Fruit fly (Drosophila melanogaster) whole organism, embryonic: ENCODE results near the gene CG16710.
A peak's percentile ranks its signal among the peaks of the same experiment; 100 is the strongest.

Experiments
- Abd-B ChIP-seq: fragments of 200-800 bp; sonication (Bioruptor generic); optimal IDR thresholded peaks from 2 replicates; lab custom pipeline; 2018; ENCODE audit warnings: missing biosample characterization, mild to moderate bottlenecking, missing genetic modification characterization, moderate library complexity
- B-H2 ChIP-seq: fragments of 200-800 bp; sonication (Bioruptor generic); optimal IDR thresholded peaks from 2 replicates; lab custom pipeline; 2018; ENCODE audit warnings: missing biosample characterization, mild to moderate bottlenecking, missing genetic modification characterization
- CG10209 ChIP-seq: fragments of 200-800 bp; sonication (Bioruptor generic); optimal IDR thresholded peaks from 3 replicates; lab custom pipeline; 2017; ENCODE audit warnings: missing biosample characterization, mild to moderate bottlenecking, missing genetic modification characterization, missing genetic modification reagents
- CG11504 ChIP-seq: fragments of 200-800 bp; sonication (Bioruptor generic); optimal IDR thresholded peaks from 3 replicates; lab custom pipeline; 2019; ENCODE audit warnings: missing biosample characterization, mild to moderate bottlenecking, missing genetic modification characterization, moderate library complexity
- CG11560 ChIP-seq: fragments of 200-800 bp; sonication (Bioruptor generic); IDR thresholded peaks from 3 replicates; pipeline ENCODE4 v1.3.6; 2022; ENCODE audit warnings: missing biosample characterization, missing genetic modification characterization
- CG12104 ChIP-seq: fragments of 200-800 bp; sonication (Bioruptor generic); optimal IDR thresholded peaks from 3 replicates; lab custom pipeline; 2016; ENCODE audit warnings: missing biosample characterization, missing genetic modification characterization
- CG13424 ChIP-seq: fragments of 200-800 bp; sonication (Bioruptor generic); optimal IDR thresholded peaks from 2 replicates; lab custom pipeline; 2019; ENCODE audit warnings: missing biosample characterization, mild to moderate bottlenecking, missing genetic modification characterization, moderate library complexity
- CG15011 ChIP-seq: fragments of 200-800 bp; sonication (Bioruptor generic); optimal IDR thresholded peaks from 3 replicates; lab custom pipeline; 2018; ENCODE audit warnings: missing biosample characterization, mild to moderate bottlenecking, missing genetic modification characterization
- CG15514 ChIP-seq: fragments of 200-800 bp; sonication (Bioruptor generic); optimal IDR thresholded peaks from 3 replicates; lab custom pipeline; 2017; ENCODE audit warnings: missing biosample characterization, missing genetic modification characterization, mild to moderate bottlenecking, moderate library complexity, missing genetic modification reagents
- CG15696 ChIP-seq: fragments of 200-800 bp; sonication (Bioruptor generic); optimal IDR thresholded peaks from 2 replicates; lab custom pipeline; 2019; ENCODE audit warnings: missing biosample characterization, mild to moderate bottlenecking, missing genetic modification characterization, moderate library complexity
- CG18011 ChIP-seq: fragments of 200-800 bp; sonication (Bioruptor generic); optimal IDR thresholded peaks from 2 replicates; lab custom pipeline; 2017; ENCODE audit warnings: missing biosample characterization, missing genetic modification characterization, mild to moderate bottlenecking, moderate library complexity, missing genotype
- CG18619 ChIP-seq: fragments of 200-800 bp; sonication (Bioruptor generic); optimal IDR thresholded peaks from 3 replicates; lab custom pipeline; 2017; ENCODE audit warnings: missing biosample characterization, mild to moderate bottlenecking, missing genetic modification characterization
- CG3281 ChIP-seq: fragments of 200-800 bp; sonication (Bioruptor generic); optimal IDR thresholded peaks from 3 replicates; lab custom pipeline; 2017; ENCODE audit warnings: missing biosample characterization, mild to moderate bottlenecking, missing genetic modification characterization
- CG3838 ChIP-seq: fragments of 200-800 bp; sonication (Bioruptor generic); optimal IDR thresholded peaks from 3 replicates; lab custom pipeline; 2016; ENCODE audit warnings: missing biosample characterization, missing genetic modification characterization
- CG9797 ChIP-seq: fragments of 200-800 bp; sonication (Bioruptor generic); optimal IDR thresholded peaks from 3 replicates; lab custom pipeline; 2018; ENCODE audit warnings: missing biosample characterization, mild to moderate bottlenecking, missing genetic modification characterization
- CHES-1-like ChIP-seq: fragments of 200-800 bp; sonication (Bioruptor generic); optimal IDR thresholded peaks from 2 replicates; lab custom pipeline; 2016; ENCODE audit warnings: missing biosample characterization, missing genetic modification characterization
- Dad ChIP-seq: fragments of 200-800 bp; sonication (Bioruptor generic); optimal IDR thresholded peaks from 3 replicates; lab custom pipeline; 2016; ENCODE audit warnings: missing biosample characterization, missing genetic modification characterization
- Dref ChIP-seq: fragments of 200-800 bp; sonication (Bioruptor generic); IDR thresholded peaks from 2 replicates; pipeline ENCODE4 v1.3.6; 2022; ENCODE audit warnings: missing biosample characterization, missing genetic modification characterization
- Gug ChIP-seq: fragments of 200-800 bp; sonication (Bioruptor generic); IDR thresholded peaks from 4 replicates; pipeline ENCODE4 v1.3.6; 2022; ENCODE audit warnings: missing biosample characterization, missing genetic modification characterization
- HHEX ChIP-seq: fragments of 200-800 bp; sonication (Bioruptor generic); optimal IDR thresholded peaks from 3 replicates; lab custom pipeline; 2017; ENCODE audit warnings: missing biosample characterization, mild to moderate bottlenecking, missing genetic modification characterization, missing genetic modification reagents
- Hey ChIP-seq: fragments of 200-800 bp; sonication (Bioruptor generic); optimal IDR thresholded peaks from 3 replicates; lab custom pipeline; 2018; ENCODE audit warnings: missing biosample characterization, mild to moderate bottlenecking, missing genetic modification characterization
- Hsf ChIP-seq: fragments of 200-800 bp; sonication (Bioruptor generic); optimal IDR thresholded peaks from 3 replicates; lab custom pipeline; 2016; ENCODE audit warnings: missing biosample characterization, missing genetic modification characterization
- Jarid2 ChIP-seq: fragments of 200-800 bp; sonication (Bioruptor generic); optimal IDR thresholded peaks from 3 replicates; lab custom pipeline; 2017; ENCODE audit warnings: mild to moderate bottlenecking, missing biosample characterization, missing genetic modification reagents, missing genetic modification characterization
- MESR4 ChIP-seq: fragments of 200-800 bp; sonication (Bioruptor generic); optimal IDR thresholded peaks from 2 replicates; lab custom pipeline; 2018; ENCODE audit warnings: missing biosample characterization, mild to moderate bottlenecking, missing genetic modification characterization, moderate library complexity
- Max ChIP-seq: fragments of 200-800 bp; sonication (Bioruptor generic); optimal IDR thresholded peaks from 2 replicates; lab custom pipeline; 2016; ENCODE audit warnings: missing biosample characterization, mild to moderate bottlenecking, missing genetic modification characterization
- Mes4 ChIP-seq: fragments of 200-800 bp; sonication (Bioruptor generic); optimal IDR thresholded peaks from 2 replicates; lab custom pipeline; 2016; ENCODE audit warnings: missing biosample characterization, missing genetic modification characterization
- Myb ChIP-seq: fragments of 200-800 bp; sonication (Bioruptor generic); optimal IDR thresholded peaks from 2 replicates; lab custom pipeline; 2016; ENCODE audit warnings: missing biosample characterization, missing genetic modification characterization
- Scr ChIP-seq: fragments of 200-800 bp; sonication (Bioruptor generic); IDR thresholded peaks from 2 replicates; pipeline ENCODE4 v1.3.6; 2022; ENCODE audit warnings: missing biosample characterization, missing genetic modification characterization; ENCODE audit not compliant: partially characterized antibody
- Tbp ChIP-seq: fragments of >200 bp; optimal IDR thresholded peaks from 2 replicates; lab custom pipeline; 2018; ENCODE audit warnings: missing biosample characterization, missing genetic modification characterization
- Vsx1 ChIP-seq: fragments of 200-800 bp; sonication (Bioruptor generic); optimal IDR thresholded peaks from 2 replicates; lab custom pipeline; 2017; ENCODE audit warnings: missing biosample characterization, mild to moderate bottlenecking, missing genetic modification characterization, missing genetic modification reagents
- abd-A ChIP-seq: fragments of 200-800 bp; sonication (Bioruptor generic); optimal IDR thresholded peaks from 3 replicates; lab custom pipeline; 2019; ENCODE audit warnings: missing biosample characterization, mild to moderate bottlenecking, missing genetic modification characterization, moderate library complexity
- bigmax ChIP-seq: fragments of 200-800 bp; sonication (Bioruptor generic); optimal IDR thresholded peaks from 2 replicates; lab custom pipeline; 2018; ENCODE audit warnings: missing biosample characterization, mild to moderate bottlenecking, missing genetic modification characterization
- cad ChIP-seq: fragments of >200 bp; optimal IDR thresholded peaks from 2 replicates; lab custom pipeline; 2017; ENCODE audit warnings: missing biosample characterization, missing genetic modification characterization
- corto ChIP-seq: fragments of 200-800 bp; sonication (Bioruptor generic); optimal IDR thresholded peaks from 2 replicates; lab custom pipeline; 2016; ENCODE audit warnings: missing biosample characterization, mild to moderate bottlenecking, missing genetic modification characterization, moderate library complexity
- gcm ChIP-seq: fragments of 200-800 bp; sonication (Bioruptor generic); optimal IDR thresholded peaks from 2 replicates; lab custom pipeline; 2019; ENCODE audit warnings: missing biosample characterization, mild to moderate bottlenecking, missing genetic modification characterization, moderate library complexity
- gcm2 ChIP-seq: fragments of 200-800 bp; sonication (Bioruptor generic); optimal IDR thresholded peaks from 2 replicates; lab custom pipeline; 2016; ENCODE audit warnings: missing biosample characterization, missing genetic modification characterization
- her ChIP-seq: fragments of 200-800 bp; sonication (Bioruptor generic); optimal IDR thresholded peaks from 2 replicates; lab custom pipeline; 2016; ENCODE audit warnings: missing biosample characterization, missing genetic modification characterization
- phol ChIP-seq: fragments of 200-800 bp; sonication (Bioruptor generic); optimal IDR thresholded peaks from 3 replicates; lab custom pipeline; 2018; ENCODE audit warnings: missing biosample characterization, mild to moderate bottlenecking, missing genetic modification characterization, moderate library complexity
- pzg ChIP-seq: fragments of 200-800 bp; sonication (Bioruptor generic); optimal IDR thresholded peaks from 3 replicates; lab custom pipeline; 2018; ENCODE audit warnings: missing biosample characterization, mild to moderate bottlenecking, missing genetic modification characterization, moderate library complexity
- ranshi ChIP-seq: fragments of 200-800 bp; sonication (Bioruptor generic); IDR thresholded peaks from 2 replicates; pipeline ENCODE4 v1.3.6; 2022; ENCODE audit warnings: missing biosample characterization, missing genetic modification characterization
- run ChIP-seq: fragments of 200-800 bp; sonication (Bioruptor generic); optimal IDR thresholded peaks from 3 replicates; lab custom pipeline; 2018; ENCODE audit warnings: missing biosample characterization, mild to moderate bottlenecking, missing genetic modification characterization
- shn ChIP-seq: fragments of 200-800 bp; sonication (Bioruptor generic); optimal IDR thresholded peaks from 3 replicates; lab custom pipeline; 2016; ENCODE audit warnings: missing biosample characterization, missing genetic modification characterization
- sisA ChIP-seq: fragments of 200-800 bp; sonication (Bioruptor generic); IDR thresholded peaks from 2 replicates; pipeline ENCODE4 v1.3.6; 2022; ENCODE audit warnings: missing biosample characterization, missing genetic modification characterization
- slou ChIP-seq: fragments of 200-800 bp; sonication (Bioruptor generic); optimal IDR thresholded peaks from 3 replicates; lab custom pipeline; 2016; ENCODE audit warnings: missing biosample characterization, missing genetic modification characterization
- stwl ChIP-seq: fragments of 200-800 bp; sonication (Bioruptor generic); optimal IDR thresholded peaks from 3 replicates; lab custom pipeline; 2018; ENCODE audit warnings: missing biosample characterization, mild to moderate bottlenecking, missing genetic modification characterization, moderate library complexity
- tin ChIP-seq: fragments of 200-800 bp; sonication (Bioruptor generic); optimal IDR thresholded peaks from 3 replicates; lab custom pipeline; 2016; ENCODE audit warnings: missing biosample characterization, missing genetic modification characterization
- wek ChIP-seq: fragments of 200-800 bp; sonication (Bioruptor generic); optimal IDR thresholded peaks from 3 replicates; lab custom pipeline; 2018; ENCODE audit warnings: missing biosample characterization, mild to moderate bottlenecking, missing genetic modification characterization, moderate library complexity
- z ChIP-seq: fragments of 200-800 bp; sonication (Bioruptor generic); IDR thresholded peaks from 3 replicates; pipeline ENCODE4 v1.3.6; 2022; ENCODE audit warnings: missing biosample characterization, missing genetic modification characterization

The CG16710 gene

DNA sequence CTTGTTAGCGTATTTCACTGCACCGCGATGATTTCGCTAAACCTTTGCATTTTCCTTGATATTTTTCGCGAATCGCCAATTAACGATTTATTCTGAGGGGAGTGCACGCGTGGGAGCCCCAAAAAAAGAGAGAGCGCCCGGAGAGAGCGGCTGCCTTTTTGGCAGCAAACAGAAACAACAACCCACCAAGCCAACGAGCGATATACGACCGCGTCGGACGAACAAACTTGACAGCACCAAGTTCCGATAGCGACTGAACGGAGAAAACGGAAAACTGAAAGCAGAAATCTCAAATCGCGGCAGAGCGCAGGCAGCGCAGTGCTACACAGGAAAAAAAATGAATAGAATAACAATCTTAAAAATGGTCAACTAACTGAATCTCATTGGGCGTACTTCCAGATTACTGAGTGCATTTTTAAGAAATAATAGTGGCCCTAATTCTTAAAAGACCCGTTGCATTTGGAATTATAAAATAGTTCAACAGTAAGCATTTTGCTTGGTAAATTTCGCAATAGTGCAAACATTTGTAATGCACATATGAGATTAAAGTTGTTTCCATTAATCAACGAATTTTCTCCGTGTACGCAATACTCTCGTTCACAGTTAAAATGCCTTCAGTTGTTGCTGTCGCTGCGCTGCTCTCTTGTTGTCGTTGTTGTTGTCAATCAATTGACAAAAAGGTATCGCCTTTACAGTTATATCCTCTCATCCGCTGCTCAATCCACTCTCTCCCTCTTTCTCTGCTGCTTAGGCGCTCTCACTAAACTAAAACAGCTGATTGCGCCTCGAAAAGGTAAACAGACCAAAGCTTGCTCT, 12.7 kb upstream of the CG16710 start, which contains the start of gene CG31145 (continued):
- TF ChIP-seq stwl (tag; lab: Kevin White, UChicago) (peak; percentile 31), gcm (GFP tag; lab: Kevin White, UChicago) (peak; percentile 99), CG10209 (GFP tag; lab: Kevin White, UChicago) (peak; percentile 100), CG18619 (GFP tag; lab: Kevin White, UChicago) (peak; percentile 100), bigmax (GFP tag; lab: Kevin White, UChicago) (peak; percentile 83), cad (GFP tag; lab: Kevin White, UChicago) (no peak), CG11504 (tag; lab: Kevin White, UChicago) (peak; percentile 99), ranshi (GFP tag; lab: Robert Waterston, UW) (peak; percentile 99), phol (tag; lab: Kevin White, UChicago) (peak; percentile 99), Scr (GFP tag; lab: Robert Waterston, UW) (peak; percentile 25), CG9797 (GFP tag; lab: Kevin White, UChicago) (peak; percentile 73), CG12104 (peak; percentile 100), Dref (no peak), tin (peak; percentile 99), wek (GFP tag; lab: Kevin White, UChicago) (peak; percentile 93), gcm2 (GFP tag; lab: Kevin White, UChicago) (peak; percentile 100), shn (GFP tag; lab: Kevin White, UChicago) (peak; percentile 100), B-H2 (GFP tag; lab: Kevin White, UChicago) (peak; percentile 97), Hsf (GFP tag; lab: Kevin White, UChicago) (peak; percentile 100), HHEX (GFP tag; lab: Kevin White, UChicago) (peak; percentile 99), CG3838 (GFP tag; lab: Kevin White, UChicago) (peak; percentile 96), Max (peak; percentile 100), abd-A (tag; lab: Kevin White, UChicago) (peak; percentile 95), Jarid2 (GFP tag; lab: Kevin White, UChicago) (peak; percentile 97), corto (GFP tag; lab: Kevin White, UChicago) (peak; percentile 96), Mes4 (peak; percentile 99), CG15696 (tag; lab: Kevin White, UChicago) (peak; percentile 93), Hey (tag; lab: Kevin White, UChicago) (peak; percentile 96), CG3281 (GFP tag; lab: Kevin White, UChicago) (peak; percentile 100), Gug (GFP tag; lab: Robert Waterston, UW) (peak; percentile 98), CG13424 (tag; lab: Kevin White, UChicago) (peak; percentile 100), Dad (GFP tag; lab: Kevin White, UChicago) (peak; percentile 99), Vsx1 (peak; percentile 98), pzg (GFP tag; lab: Kevin White, UChicago) (peak; percentile 35), her (GFP tag; lab: Kevin White, UChicago) (peak; percentile 98), CG18011 (peak; percentile 94), CG15514 (GFP tag; lab: Kevin White, UChicago) (peak; percentile 96), sisA (GFP tag; lab: Robert Waterston, UW) (peak; percentile 99), run (tag; lab: Kevin White, UChicago) (peak; percentile 99), Myb (peak; percentile 96), CHES-1-like (peak; percentile 100), MESR4 (GFP tag; lab: Kevin White, UChicago) (peak; percentile 73), Abd-B (peak; percentile 100), slou (GFP tag; lab: Kevin White, UChicago) (peak; percentile 99), Tbp (GFP tag; lab: Kevin White, UChicago) (no peak), z (GFP tag; lab: Robert Waterston, UW) (peak; percentile 73; the same call in 2 of the 3 replicates), CG15011 (GFP tag; lab: Kevin White, UChicago) (peak; percentile 100), CG11560 (tag; lab: Robert Waterston, UW) (peak; percentile 94)
